Worm (Caenorhabditis elegans): ENCODE data around the gene dcr-1.

DNA sequence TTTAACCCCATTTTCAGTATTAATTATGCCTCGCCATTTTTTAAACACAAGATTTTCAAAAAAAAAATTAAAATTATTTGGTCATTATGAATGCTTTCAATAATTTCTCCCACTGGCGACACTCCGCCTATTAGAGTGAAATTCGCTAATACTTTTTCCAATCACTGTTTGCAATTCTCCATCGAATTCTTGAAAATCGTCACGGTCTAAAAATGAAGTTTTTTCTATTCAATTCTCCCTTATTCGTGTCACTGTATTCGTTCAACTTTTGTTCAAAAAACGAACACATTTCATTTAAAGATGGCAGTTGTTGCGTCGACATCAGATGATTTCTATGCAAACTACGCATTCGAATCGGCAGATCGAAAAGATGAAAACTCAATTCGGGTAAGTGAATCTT is 28.4 kb upstream of the dcr-1 start, which contains the start of gene C14B9.3:
- TF ChIP-seq ham-2 (GFP tag; optimal IDR thresholded peaks at IDR 0.05) (no peak), pha-4 (tag; optimal IDR thresholded peaks at IDR 0.05) (no peak), mep-1 (tag; optimal IDR thresholded peaks at IDR 0.05) (no peak), lin-13 (tag; optimal IDR thresholded peaks at IDR 0.05) (no peak), nhr-76 (tag; optimal IDR thresholded peaks at IDR 0.05) (no peak), nhr-237 (tag; optimal IDR thresholded peaks at IDR 0.05) (no peak), blmp-1 (tag; optimal IDR thresholded peaks at IDR 0.05) (no peak), unc-39 (tag; optimal IDR thresholded peaks at IDR 0.05) (no peak), lsy-2 (tag; optimal IDR thresholded peaks at IDR 0.05) (no peak), tbx-8 (GFP tag; optimal IDR thresholded peaks at IDR 0.05) (no peak), nhr-12 (tag; optimal IDR thresholded peaks at IDR 0.05) (no peak), nhr-28 (tag; optimal IDR thresholded peaks at IDR 0.05) (no peak), ztf-11 (tag; optimal IDR thresholded peaks at IDR 0.05) (no peak)

All from whole organism, mixed stage, embryonic.